Fruit fly (Drosophila melanogaster) whole organism, embryonic: ENCODE results near the gene CG13117.

Source experiments
- ATbp ChIP-seq: fragments of 200-800 bp; sonication (Bioruptor generic); optimal IDR thresholded peaks from 2 replicates; lab custom pipeline; 2017; ENCODE audit warnings: missing biosample characterization, mild to moderate bottlenecking, missing genetic modification characterization, missing genetic modification reagents
- BEAF-32 ChIP-seq: fragments of 200-800 bp; sonication (Bioruptor generic); optimal IDR thresholded peaks from 3 replicates; lab custom pipeline; 2017; ENCODE audit warnings: missing biosample characterization, missing genetic modification characterization, mild to moderate bottlenecking, moderate library complexity, missing genetic modification reagents
- CG10431 ChIP-seq: fragments of 200-800 bp; sonication (Bioruptor generic); optimal IDR thresholded peaks from 3 replicates; lab custom pipeline; 2018; ENCODE audit warnings: missing biosample characterization, mild to moderate bottlenecking, missing genetic modification characterization
- CG12219 ChIP-seq: fragments of 200-800 bp; sonication (Bioruptor generic); optimal IDR thresholded peaks from 3 replicates; lab custom pipeline; 2018; ENCODE audit warnings: missing biosample characterization, mild to moderate bottlenecking, missing genetic modification characterization
- CG13287 ChIP-seq: fragments of 200-800 bp; sonication (Bioruptor generic); IDR thresholded peaks from 2 replicates; pipeline ENCODE4 v1.3.6; 2022; ENCODE audit warnings: missing biosample characterization, missing genetic modification characterization; ENCODE audit not compliant: partially characterized antibody
- CG14710 ChIP-seq: fragments of 200-800 bp; sonication (Bioruptor generic); optimal IDR thresholded peaks from 3 replicates; lab custom pipeline; 2019; ENCODE audit warnings: missing biosample characterization, mild to moderate bottlenecking, missing genetic modification characterization, moderate library complexity
- CG15073 ChIP-seq: fragments of 200-800 bp; sonication (Bioruptor generic); optimal IDR thresholded peaks from 2 replicates; lab custom pipeline; 2016; ENCODE audit warnings: missing biosample characterization, missing genetic modification characterization
- CG17568 ChIP-seq: fragments of 200-800 bp; sonication (Bioruptor generic); optimal IDR thresholded peaks from 2 replicates; lab custom pipeline; 2018; ENCODE audit warnings: missing biosample characterization, mild to moderate bottlenecking, missing genetic modification characterization, moderate library complexity
- CG2129 ChIP-seq: fragments of 200-800 bp; sonication (Bioruptor generic); IDR thresholded peaks from 2 replicates; pipeline ENCODE4 v1.3.6; 2022; ENCODE audit warnings: missing biosample characterization, missing genetic modification characterization; ENCODE audit not compliant: partially characterized antibody
- CG2202 ChIP-seq: fragments of 200-800 bp; sonication (Bioruptor generic); optimal IDR thresholded peaks from 2 replicates; lab custom pipeline; 2018; ENCODE audit warnings: missing biosample characterization, mild to moderate bottlenecking, missing genetic modification characterization
- CG34224 ChIP-seq: fragments of 200-800 bp; sonication (Bioruptor generic); IDR thresholded peaks from 3 replicates; pipeline ENCODE4 v1.3.6; 2022; ENCODE audit warnings: missing biosample characterization, missing genetic modification characterization; ENCODE audit not compliant: partially characterized antibody
- CG4360 ChIP-seq: fragments of 200-800 bp; sonication (Bioruptor generic); IDR thresholded peaks from 2 replicates; pipeline ENCODE4 v1.3.6; 2022; ENCODE audit warnings: missing biosample characterization, missing genetic modification characterization
- CG6854 ChIP-seq: fragments of 200-800 bp; sonication (Bioruptor generic); optimal IDR thresholded peaks from 3 replicates; lab custom pipeline; 2017; ENCODE audit warnings: missing biosample characterization, mild to moderate bottlenecking, missing genetic modification characterization
- CG7372 ChIP-seq: fragments of 200-800 bp; sonication (Bioruptor generic); IDR thresholded peaks from 2 replicates; pipeline ENCODE4 v1.3.6; 2022; ENCODE audit warnings: missing biosample characterization, missing genetic modification characterization
- CG7556 ChIP-seq: fragments of 200-800 bp; sonication (Bioruptor generic); optimal IDR thresholded peaks from 2 replicates; lab custom pipeline; 2017; ENCODE audit warnings: missing biosample characterization, mild to moderate bottlenecking, missing genetic modification characterization
- CG9609 ChIP-seq: fragments of 200-800 bp; sonication (Bioruptor generic); optimal IDR thresholded peaks from 3 replicates; lab custom pipeline; 2016; ENCODE audit warnings: missing biosample characterization, missing genetic modification characterization
- CG9932 ChIP-seq: fragments of 200-800 bp; sonication (Bioruptor generic); IDR thresholded peaks from 2 replicates; pipeline ENCODE4 v1.3.6; 2022; ENCODE audit warnings: missing biosample characterization, missing genetic modification characterization
- CHES-1-like ChIP-seq: fragments of 200-800 bp; sonication (Bioruptor generic); optimal IDR thresholded peaks from 2 replicates; lab custom pipeline; 2016; ENCODE audit warnings: missing biosample characterization, missing genetic modification characterization
- Dek ChIP-seq: fragments of 200-800 bp; sonication (Bioruptor generic); optimal IDR thresholded peaks from 3 replicates; lab custom pipeline; 2019; ENCODE audit warnings: missing biosample characterization, mild to moderate bottlenecking, missing genetic modification characterization, moderate library complexity
- Ets65A ChIP-seq: fragments of 200-800 bp; sonication (Bioruptor generic); peaks from one replicate; lab custom pipeline; 2016; ENCODE audit warnings: missing biosample characterization, missing genetic modification characterization
- Fer2 ChIP-seq: fragments of 200-800 bp; sonication (Bioruptor generic); optimal IDR thresholded peaks from 2 replicates; lab custom pipeline; 2018; ENCODE audit warnings: missing biosample characterization, mild to moderate bottlenecking, missing genetic modification characterization, moderate library complexity
- Fer3 ChIP-seq: fragments of 200-800 bp; sonication (Bioruptor generic); optimal IDR thresholded peaks from 2 replicates; lab custom pipeline; 2018; ENCODE audit warnings: missing biosample characterization, mild to moderate bottlenecking, missing genetic modification characterization, moderate library complexity
- HHEX ChIP-seq: fragments of 200-800 bp; sonication (Bioruptor generic); optimal IDR thresholded peaks from 3 replicates; lab custom pipeline; 2017; ENCODE audit warnings: missing biosample characterization, mild to moderate bottlenecking, missing genetic modification characterization, missing genetic modification reagents
- HLH54F ChIP-seq: fragments of 200-800 bp; sonication (Bioruptor generic); optimal IDR thresholded peaks from 3 replicates; lab custom pipeline; 2016; ENCODE audit warnings: missing biosample characterization, missing genetic modification characterization
- Kr ChIP-seq: fragments of 200-800 bp; sonication (Bioruptor generic); optimal IDR thresholded peaks from 2 replicates; lab custom pipeline; 2017; ENCODE audit warnings: missing biosample characterization, mild to moderate bottlenecking, missing genetic modification characterization
- Nf-YC ChIP-seq: fragments of 200-800 bp; optimal IDR thresholded peaks from 3 replicates; lab custom pipeline; 2019; ENCODE audit warnings: missing biosample characterization, mild to moderate bottlenecking, missing genetic modification characterization, moderate library complexity
- Optix ChIP-seq: fragments of 200-800 bp; sonication (Bioruptor generic); IDR thresholded peaks from 3 replicates; pipeline ENCODE4 v1.3.6; 2022; ENCODE audit warnings: missing biosample characterization, missing genetic modification characterization
- PHDP ChIP-seq: fragments of 200-800 bp; sonication (Bioruptor generic); optimal IDR thresholded peaks from 3 replicates; lab custom pipeline; 2018; ENCODE audit warnings: missing biosample characterization, mild to moderate bottlenecking, missing genetic modification characterization, moderate library complexity
- Ravus ChIP-seq: fragments of 200-800 bp; sonication (Bioruptor generic); IDR thresholded peaks from 2 replicates; pipeline ENCODE4 v1.3.6; 2022; ENCODE audit warnings: missing biosample characterization, missing genetic modification characterization
- Spps ChIP-seq: fragments of 200-800 bp; sonication (Bioruptor generic); optimal IDR thresholded peaks from 2 replicates; lab custom pipeline; 2018; ENCODE audit warnings: missing biosample characterization, mild to moderate bottlenecking, missing genetic modification characterization
- Trl ChIP-seq, 3 experiments: fragments of >200 bp in 2 of 3; fragments of 200-800 bp in 1 of 3; sonication (Bioruptor generic) in 1 of 3; optimal IDR thresholded peaks; 2 replicates in 1 of 3; 3 replicates in 2 of 3; lab custom pipeline; 2016 to 2017; ENCODE audit warnings: missing biosample characterization in 1 of 3, missing genetic modification characterization in 1 of 3
- al ChIP-seq: fragments of 200-800 bp; sonication (Bioruptor generic); IDR thresholded peaks from 2 replicates; pipeline ENCODE4 v1.3.6; 2022; ENCODE audit warnings: missing biosample characterization, missing genetic modification characterization
- ara ChIP-seq: fragments of 200-800 bp; sonication (Bioruptor generic); IDR thresholded peaks from 2 replicates; pipeline ENCODE4 v1.3.6; 2022; ENCODE audit warnings: missing biosample characterization, missing genetic modification characterization
- bbx ChIP-seq: fragments of 200-800 bp; sonication (Bioruptor generic); IDR thresholded peaks from 2 replicates; pipeline ENCODE4 v1.3.6; 2022; ENCODE audit warnings: missing biosample characterization, missing genetic modification characterization; ENCODE audit not compliant: partially characterized antibody
- btn ChIP-seq: fragments of 200-800 bp; sonication (Bioruptor generic); optimal IDR thresholded peaks from 2 replicates; lab custom pipeline; 2016; ENCODE audit warnings: missing biosample characterization, missing genetic modification characterization
- corto ChIP-seq: fragments of 200-800 bp; sonication (Bioruptor generic); optimal IDR thresholded peaks from 2 replicates; lab custom pipeline; 2016; ENCODE audit warnings: missing biosample characterization, mild to moderate bottlenecking, missing genetic modification characterization, moderate library complexity
- crc ChIP-seq: fragments of 200-800 bp; sonication (Bioruptor generic); optimal IDR thresholded peaks from 2 replicates; lab custom pipeline; 2016; ENCODE audit warnings: missing biosample characterization, missing genetic modification characterization
- dm ChIP-seq: fragments of 200-800 bp; sonication (Bioruptor generic); optimal IDR thresholded peaks from 3 replicates; lab custom pipeline; 2016; ENCODE audit warnings: missing biosample characterization, missing genetic modification characterization
- dpn ChIP-seq, 2 experiments: fragments of 200-800 bp; sonication (Bioruptor generic); optimal IDR thresholded peaks; 3 replicates each; lab custom pipeline; 2016; ENCODE audit warnings: missing biosample characterization in 2 of 2, missing genetic modification characterization in 2 of 2
- en ChIP-seq: fragments of 200-800 bp; sonication (Bioruptor generic); optimal IDR thresholded peaks from 2 replicates; lab custom pipeline; 2016; ENCODE audit warnings: missing biosample characterization, missing genetic modification characterization
- hth ChIP-seq: fragments of >200 bp; optimal IDR thresholded peaks from 2 replicates; lab custom pipeline; 2017; ENCODE audit warnings: inconsistent platforms
- lab ChIP-seq: fragments of 200-800 bp; sonication (Bioruptor generic); optimal IDR thresholded peaks from 3 replicates; lab custom pipeline; 2017; ENCODE audit warnings: missing biosample characterization, missing genetic modification characterization, mild to moderate bottlenecking, moderate library complexity, missing genetic modification reagents
- pho ChIP-seq: fragments of 200-800 bp; sonication (Bioruptor generic); optimal IDR thresholded peaks from 2 replicates; lab custom pipeline; 2016; ENCODE audit warnings: missing biosample characterization, missing genetic modification characterization
- tgo ChIP-seq: fragments of 200-800 bp; sonication (Bioruptor generic); IDR thresholded peaks from 3 replicates; pipeline ENCODE4 v1.3.6; 2022; ENCODE audit warnings: missing biosample characterization, missing genetic modification characterization
- tio ChIP-seq: fragments of 200-800 bp; sonication (Bioruptor generic); optimal IDR thresholded peaks from 2 replicates; lab custom pipeline; 2017; ENCODE audit warnings: missing biosample characterization, missing genetic modification characterization, inconsistent platforms
- tll ChIP-seq, 2 experiments: fragments of 200-800 bp in 1 of 2; fragments of >200 bp in 1 of 2; sonication (Bioruptor generic) in 1 of 2; optimal IDR thresholded peaks; 2 replicates each; lab custom pipeline; 2017 to 2019; ENCODE audit warnings: missing biosample characterization in 2 of 2, missing genetic modification characterization in 2 of 2, mild to moderate bottlenecking in 1 of 2, moderate library complexity in 1 of 2
- toy ChIP-seq: fragments of 200-800 bp; sonication (Bioruptor generic); IDR thresholded peaks from 2 replicates; pipeline ENCODE4 v1.3.6; 2022; ENCODE audit warnings: missing biosample characterization, missing genetic modification characterization
- trh ChIP-seq: fragments of 200-800 bp; sonication (Bioruptor generic); optimal IDR thresholded peaks from 2 replicates; lab custom pipeline; 2016; ENCODE audit warnings: missing biosample characterization, missing genetic modification characterization
- vvl ChIP-seq: fragments of 200-800 bp; sonication (Bioruptor generic); IDR thresholded peaks from 2 replicates; pipeline ENCODE4 v1.3.6; 2022; ENCODE audit warnings: missing biosample characterization, missing genetic modification characterization
- z ChIP-seq: fragments of 200-800 bp; sonication (Bioruptor generic); IDR thresholded peaks from 3 replicates; pipeline ENCODE4 v1.3.6; 2022; ENCODE audit warnings: missing biosample characterization, missing genetic modification characterization

Gene CG13117

DNA sequence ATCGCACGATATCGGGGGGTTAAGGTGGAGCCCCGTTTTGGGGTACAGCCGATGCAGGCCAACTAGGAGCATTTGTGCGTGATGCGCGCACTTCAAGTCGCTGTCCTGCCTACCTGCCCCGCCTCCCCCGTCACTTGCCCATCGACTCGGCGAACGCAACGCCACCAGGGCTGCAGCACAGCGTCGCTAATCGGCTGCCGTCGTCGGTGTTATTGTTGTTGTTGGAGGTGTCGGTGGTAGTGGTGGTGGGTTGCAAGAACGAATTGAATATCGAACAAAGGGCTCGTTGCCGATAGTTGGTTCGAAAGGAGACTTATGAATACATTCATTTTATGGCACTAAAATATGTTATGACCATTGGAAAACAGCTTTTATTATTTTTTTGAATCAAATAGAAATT is 22.4 kb downstream of the CG13117 start (continued):
- TF ChIP-seq Fer2 (peak; percentile 50), ATbp (GFP tag; lab: Kevin White, UChicago) (no peak), vvl (GFP tag; lab: Robert Waterston, UW) (peak; percentile 83), btn (GFP tag; lab: Kevin White, UChicago) (no peak), CG9932 (GFP tag; lab: Robert Waterston, UW) (peak; percentile 92), al (peak; percentile 58), Trl (optimal IDR thresholded peaks at IDR 0.05; lab: Kevin White, UChicago) (peak in 1 of 2 experiments; percentile 18), Trl (GFP tag; optimal IDR thresholded peaks at IDR 0.05; lab: Kevin White, UChicago) (peak; percentile 64), BEAF-32 (GFP tag; lab: Kevin White, UChicago) (peak; percentile 91), CG15073 (GFP tag; lab: Kevin White, UChicago) (no peak), Nf-YC (tag; lab: Kevin White, UChicago) (peak; percentile 42), PHDP (tag; lab: Kevin White, UChicago) (peak; percentile 20), en (GFP tag; lab: Kevin White, UChicago) (no peak), CG7556 (GFP tag; lab: Kevin White, UChicago) (no peak), lab (peak; percentile 59), Optix (peak; percentile 61; the same call in 2 of the 3 replicates), bbx (peak; percentile 95), CHES-1-like (GFP tag; lab: Kevin White, UChicago) (peak; percentile 61), HLH54F (GFP tag; lab: Kevin White, UChicago) (peak; percentile 69), CG4360 (GFP tag; lab: Robert Waterston, UW) (peak; percentile 100), Fer3 (tag; lab: Kevin White, UChicago) (peak; percentile 61), Ravus (GFP tag; lab: Robert Waterston, UW) (no peak), Dek (tag; lab: Kevin White, UChicago) (peak; percentile 54), toy (0 out of 2 replicates have a peak, but pooled peaks have one; percentile 14), Spps (tag; lab: Kevin White, UChicago) (no peak), hth (lab: Kevin White, UChicago) (no peak), Ets65A (GFP tag; lab: Kevin White, UChicago) (peak; percentile 96), tgo (GFP tag; lab: Robert Waterston, UW) (peak; percentile 48; the same call in 2 of the 3 replicates), CG17568 (GFP tag; lab: Kevin White, UChicago) (no peak), Kr (GFP tag; lab: Kevin White, UChicago) (no peak), CG7372 (GFP tag; lab: Robert Waterston, UW) (no peak), CG34224 (GFP tag; lab: Robert Waterston, UW) (peak; percentile 92), corto (no peak), CG6854 (GFP tag; lab: Kevin White, UChicago) (no peak), CG9609 (GFP tag; lab: Kevin White, UChicago) (peak; percentile 66), ara (GFP tag; lab: Robert Waterston, UW) (0 out of 2 replicates have a peak, but pooled peaks have one; percentile 8), CG14710 (tag; lab: Kevin White, UChicago) (peak; percentile 53), trh (GFP tag; lab: Kevin White, UChicago) (no peak), CG2202 (no peak), HHEX (GFP tag; lab: Kevin White, UChicago) (no peak), dm (GFP tag; lab: Kevin White, UChicago) (peak; percentile 67), tll (GFP tag; optimal IDR thresholded peaks at IDR 0.05; lab: Kevin White, UChicago) (no peak), CG12219 (peak; percentile 30), pho (GFP tag; lab: Kevin White, UChicago) (peak; percentile 67), tio (GFP tag; lab: Kevin White, UChicago) (no peak), CG10431 (GFP tag; lab: Kevin White, UChicago) (peak; percentile 94), CG13287 (peak; percentile 95), z (GFP tag; lab: Robert Waterston, UW) (no peak), dpn (GFP tag; optimal IDR thresholded peaks at IDR 0.05; lab: Kevin White, UChicago) (peak; percentile 22 to 68), crc (GFP tag; lab: Kevin White, UChicago) (no peak), CG2129 (peak; percentile 87)
